Fruit fly (Drosophila melanogaster) whole organism, prepupa: ENCODE data around the gene CG7332.

Experiments used
- CG11294 ChIP-seq: fragments of 200-800 bp; sonication (Bioruptor generic); IDR thresholded peaks from 2 replicates; pipeline ENCODE4 v1.3.6; 2022; ENCODE audit warnings: missing biosample characterization, missing genetic modification characterization
- CG4318 ChIP-seq: fragments of 200-800 bp; sonication (Bioruptor generic); optimal IDR thresholded peaks from 3 replicates; lab custom pipeline; 2017; ENCODE audit warnings: missing biosample characterization, mild to moderate bottlenecking, missing genetic modification characterization
- CG6854 ChIP-seq: fragments of 200-800 bp; sonication (Bioruptor generic); optimal IDR thresholded peaks from 2 replicates; lab custom pipeline; 2017; ENCODE audit warnings: missing biosample characterization, mild to moderate bottlenecking, missing genetic modification characterization
- CG8632 ChIP-seq: fragments of 200-800 bp; sonication (Bioruptor generic); optimal IDR thresholded peaks from 3 replicates; lab custom pipeline; 2016; ENCODE audit warnings: missing biosample characterization, missing genetic modification characterization
- Hr38 ChIP-seq: sonication (Bioruptor generic); optimal IDR thresholded peaks from 2 replicates; lab custom pipeline; 2016; ENCODE audit warnings: missing biosample characterization, missing genetic modification characterization
- Hr39 ChIP-seq: fragments of 200-800 bp; sonication (Bioruptor generic); optimal IDR thresholded peaks from 2 replicates; lab custom pipeline; 2016; ENCODE audit warnings: missing biosample characterization, missing genetic modification characterization
- OdsH ChIP-seq: fragments of 200-800 bp; sonication (Bioruptor generic); optimal IDR thresholded peaks from 3 replicates; lab custom pipeline; 2016; ENCODE audit warnings: missing biosample characterization, missing genetic modification characterization
- achi ChIP-seq: fragments of 200-800 bp; sonication (Bioruptor generic); optimal IDR thresholded peaks from 3 replicates; lab custom pipeline; 2016; ENCODE audit warnings: missing biosample characterization, missing genetic modification characterization
- fkh ChIP-seq: fragments of 200-800 bp; sonication (Bioruptor generic); optimal IDR thresholded peaks from 3 replicates; lab custom pipeline; 2017; ENCODE audit warnings: missing biosample characterization, mild to moderate bottlenecking, missing genetic modification characterization, moderate library complexity
- lz ChIP-seq: fragments of 200-800 bp; sonication (Bioruptor generic); optimal IDR thresholded peaks from 3 replicates; lab custom pipeline; 2016; ENCODE audit warnings: missing biosample characterization, missing genetic modification characterization
- pdm3 ChIP-seq: fragments of 200-800 bp; sonication (Bioruptor generic); optimal IDR thresholded peaks from 3 replicates; lab custom pipeline; 2016; ENCODE audit warnings: missing biosample characterization, missing genetic modification characterization
- salr ChIP-seq, 2 experiments: fragments of 200-800 bp; sonication (Bioruptor generic); optimal IDR thresholded peaks; 3 replicates each; lab custom pipeline; 2016 to 2018; ENCODE audit warnings: missing biosample characterization in 2 of 2, missing genetic modification characterization in 2 of 2, mild to moderate bottlenecking in 1 of 2
- topi ChIP-seq: fragments of 200-800 bp; sonication (Bioruptor generic); optimal IDR thresholded peaks from 3 replicates; lab custom pipeline; 2016; ENCODE audit warnings: missing biosample characterization, missing genetic modification characterization

DNA sequence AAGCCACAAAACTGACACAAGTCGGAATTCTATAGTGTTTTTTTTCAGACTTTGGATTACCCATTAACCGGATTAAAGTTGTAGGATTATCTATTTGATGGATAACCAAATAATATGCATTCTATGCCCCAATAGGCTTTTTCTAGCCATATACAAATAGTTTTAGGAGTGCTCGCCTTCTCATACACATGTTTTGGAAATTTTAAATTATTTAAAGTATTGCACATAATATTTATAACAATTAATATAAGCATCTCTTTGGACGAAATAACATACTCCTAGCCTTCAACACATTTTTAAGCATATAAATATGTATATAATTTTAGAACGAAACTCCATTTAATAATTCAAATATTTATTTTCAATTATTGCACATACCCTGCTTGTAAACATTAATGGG lies 45.1 kb downstream of the CG7332 start:
- TF ChIP-seq salr (GFP tag; optimal IDR thresholded peaks at IDR 0.05; lab: Kevin White, UChicago) (peak; percentile 1 to 18), Hr39 (GFP tag; lab: Kevin White, UChicago) (peak; percentile 4), topi (GFP tag; lab: Kevin White, UChicago) (peak; percentile 24), OdsH (GFP tag; lab: Kevin White, UChicago) (peak; percentile 58), pdm3 (peak; percentile 21), lz (GFP tag; lab: Kevin White, UChicago) (peak; percentile 1), CG11294 (GFP tag; lab: Robert Waterston, UW) (no peak), fkh (GFP tag; lab: Kevin White, UChicago) (no peak), Hr38 (no peak), achi (GFP tag; lab: Kevin White, UChicago) (peak; percentile 39), CG4318 (GFP tag; lab: Kevin White, UChicago) (peak; percentile 34), CG6854 (no peak), CG8632 (GFP tag; lab: Kevin White, UChicago) (peak; percentile 55)
